Worm (Caenorhabditis elegans) whole organism, L2 larva: ENCODE measurements around the gene acp-1.
A peak's percentile ranks its signal among the peaks of the same experiment; 100 is the strongest.

Experiments used
- blmp-1 ChIP-seq: sonication (generic microtip); optimal IDR thresholded peaks from 2 replicates; lab custom pipeline; 2017; ENCODE audit warnings: missing genetic modification characterization, mild to moderate bottlenecking, missing compliant biosample characterization, antibody characterized with exemption, moderate library complexity; ENCODE audit not compliant: insufficient read depth
- lin-11 ChIP-seq: fragments of 150-350 bp; sonication (generic microtip); optimal IDR thresholded peaks from 2 replicates; lab custom pipeline; 2014; ENCODE audit warnings: missing biosample characterization, missing genetic modification characterization, inconsistent platforms, mixed read lengths
- nhr-129 ChIP-seq: fragments of 150-350 bp; optimal IDR thresholded peaks from 2 replicates; lab custom pipeline; 2014; ENCODE audit warnings: missing biosample characterization, missing genetic modification characterization
- skn-1 ChIP-seq: sonication (generic microtip); optimal IDR thresholded peaks from 2 replicates; lab custom pipeline; 2017; ENCODE audit warnings: missing biosample characterization, missing genetic modification characterization
- zag-1 ChIP-seq: fragments of 150-350 bp; optimal IDR thresholded peaks from 2 replicates; lab custom pipeline; 2014; ENCODE audit warnings: missing biosample characterization, missing genetic modification characterization

DNA sequence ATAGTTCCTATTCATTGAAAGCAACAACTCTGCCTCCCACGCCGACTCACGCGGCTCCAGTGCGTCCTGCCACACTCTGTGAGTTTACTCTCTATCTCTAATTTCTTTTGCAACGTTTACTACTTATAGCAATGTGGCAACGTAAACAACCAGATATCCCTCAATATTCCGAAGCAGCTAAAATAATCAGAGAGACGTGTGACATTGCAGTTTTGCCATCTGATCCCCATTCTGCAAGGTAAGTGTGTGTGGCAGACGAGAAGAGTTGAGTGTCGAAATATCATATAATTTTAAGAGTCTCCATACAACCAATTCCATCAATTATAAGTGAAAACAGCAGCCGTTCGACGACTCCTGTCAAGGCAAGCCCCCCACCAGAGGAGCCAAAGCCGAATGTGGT lies 45.4 kb downstream of the acp-1 start:
- TF ChIP-seq blmp-1 (tag; lab: Kevin White, UChicago) (no peak), lin-11 (tag; lab: Kevin White, UChicago) (peak; percentile 13), nhr-129 (tag; lab: Kevin White, UChicago) (peak; percentile 29), skn-1 (tag; lab: Kevin White, UChicago) (no peak), zag-1 (tag; lab: Kevin White, UChicago) (no peak)
